Fruit fly (Drosophila melanogaster) whole organism, wandering third instar larva: ENCODE results near the gene CG9257.

ENCODE experiments used
- Abd-B ChIP-seq: fragments of >200 bp; optimal IDR thresholded peaks from 2 replicates; lab custom pipeline; 2017; ENCODE audit warnings: missing biosample characterization, missing genetic modification characterization
- CG32264 ChIP-seq: fragments of 200-800 bp; sonication (Bioruptor generic); optimal IDR thresholded peaks from 2 replicates; lab custom pipeline; 2016; ENCODE audit warnings: missing biosample characterization, missing genetic modification characterization
- CG9705 ChIP-seq: fragments of 200-800 bp; sonication (Bioruptor generic); optimal IDR thresholded peaks from 2 replicates; lab custom pipeline; 2018; ENCODE audit warnings: missing biosample characterization, mild to moderate bottlenecking, missing genetic modification characterization
- CrebA ChIP-seq: fragments of 200-800 bp; sonication (Bioruptor generic); optimal IDR thresholded peaks from 2 replicates; lab custom pipeline; 2016; ENCODE audit warnings: missing biosample characterization, mild to moderate bottlenecking, missing genetic modification characterization, borderline replicate concordance
- Dfd ChIP-seq: fragments of >200 bp; optimal IDR thresholded peaks from 2 replicates; lab custom pipeline; 2017; ENCODE audit warnings: missing biosample characterization, missing genetic modification characterization
- HLH106 ChIP-seq: fragments of 200-800 bp; optimal IDR thresholded peaks from 3 replicates; lab custom pipeline; 2019; ENCODE audit warnings: missing biosample characterization, mild to moderate bottlenecking, missing genetic modification characterization, moderate library complexity
- Hnf4 ChIP-seq: fragments of 200-800 bp; sonication (Bioruptor generic); optimal IDR thresholded peaks from 2 replicates; lab custom pipeline; 2016; ENCODE audit warnings: missing biosample characterization, mild to moderate bottlenecking, missing genetic modification characterization
- Hr78 ChIP-seq: fragments of >200 bp; optimal IDR thresholded peaks from 2 replicates; lab custom pipeline; 2017; ENCODE audit warnings: missing biosample characterization, missing genetic modification characterization
- Jra ChIP-seq: sonication (Bioruptor generic); optimal IDR thresholded peaks from 2 replicates; lab custom pipeline; 2016; ENCODE audit warnings: missing biosample characterization, missing genetic modification characterization
- Mio ChIP-seq: sonication (Bioruptor generic); optimal IDR thresholded peaks from 2 replicates; lab custom pipeline; 2016; ENCODE audit warnings: missing biosample characterization, missing genetic modification characterization
- Myc ChIP-seq: fragments of >200 bp; optimal IDR thresholded peaks from 2 replicates; lab custom pipeline; 2017
- N ChIP-seq: fragments of >200 bp; optimal IDR thresholded peaks from 2 replicates; lab custom pipeline; 2018; ENCODE audit warnings: missing biosample characterization, missing external identifiers, missing genetic modification characterization
- OdsH ChIP-seq: fragments of 200-800 bp; sonication (Bioruptor generic); optimal IDR thresholded peaks from 2 replicates; lab custom pipeline; 2016; ENCODE audit warnings: missing biosample characterization, mild to moderate bottlenecking, missing genetic modification characterization
- Rel ChIP-seq, 2 experiments: fragments of 200-800 bp; sonication (Bioruptor generic) in 1 of 2; optimal IDR thresholded peaks; 2 replicates in 1 of 2; 3 replicates in 1 of 2; lab custom pipeline; 2016 to 2019; ENCODE audit warnings: mild to moderate bottlenecking in 2 of 2, missing biosample characterization in 2 of 2, missing genetic modification characterization in 2 of 2, moderate library complexity in 1 of 2
- Sp1 ChIP-seq: fragments of 200-800 bp; sonication (Bioruptor generic); optimal IDR thresholded peaks from 3 replicates; lab custom pipeline; 2019; ENCODE audit warnings: missing biosample characterization, mild to moderate bottlenecking, missing genetic modification characterization, moderate library complexity
- Vsx2 ChIP-seq: fragments of 200-300, 225-300 bp; sonication (Bioruptor generic); optimal IDR thresholded peaks from 2 replicates; lab custom pipeline; 2018; ENCODE audit warnings: missing biosample characterization, missing genetic modification characterization; ENCODE audit not compliant: partially characterized antibody
- br ChIP-seq: fragments of 200-800 bp; sonication (Bioruptor generic); optimal IDR thresholded peaks from 2 replicates; lab custom pipeline; 2016; ENCODE audit warnings: missing biosample characterization, missing genetic modification characterization
- brk ChIP-seq: fragments of 200-800 bp; sonication (Bioruptor generic); optimal IDR thresholded peaks from 2 replicates; lab custom pipeline; 2016; ENCODE audit warnings: missing biosample characterization, mild to moderate bottlenecking, missing genetic modification characterization
- dmrt93B ChIP-seq: fragments of 200-800 bp; sonication (Bioruptor generic); optimal IDR thresholded peaks from 2 replicates; lab custom pipeline; 2018; ENCODE audit warnings: missing biosample characterization, mild to moderate bottlenecking, missing genetic modification characterization
- dsf ChIP-seq: sonication (Bioruptor generic); optimal IDR thresholded peaks from 2 replicates; lab custom pipeline; 2016; ENCODE audit warnings: missing biosample characterization, missing genetic modification characterization, borderline replicate concordance
- foxo ChIP-seq, 2 experiments: fragments of 200-800 bp; sonication (Bioruptor generic); optimal IDR thresholded peaks; 2 replicates in 1 of 2; 3 replicates in 1 of 2; lab custom pipeline; 2016 to 2017; ENCODE audit warnings: missing biosample characterization in 2 of 2, missing genetic modification characterization in 2 of 2
- fru ChIP-seq: fragments of 200-800 bp; sonication (Bioruptor generic); optimal IDR thresholded peaks from 3 replicates; lab custom pipeline; 2016; ENCODE audit warnings: missing biosample characterization, mild to moderate bottlenecking, missing genetic modification characterization
- h ChIP-seq: fragments of 200-800 bp; sonication (Bioruptor generic); optimal IDR thresholded peaks from 3 replicates; lab custom pipeline; 2016; ENCODE audit warnings: missing biosample characterization, mild to moderate bottlenecking, missing genetic modification characterization
- jim ChIP-seq: fragments of 175-275, 200-325 bp; sonication (Bioruptor generic); optimal IDR thresholded peaks from 2 replicates; lab custom pipeline; 2016; ENCODE audit warnings: missing biosample characterization, mild to moderate bottlenecking, missing genetic modification characterization
- pan ChIP-seq: fragments of >200 bp; optimal IDR thresholded peaks from 2 replicates; lab custom pipeline; 2017
- psq ChIP-seq: fragments of 200-800 bp; sonication (Bioruptor generic); optimal IDR thresholded peaks from 3 replicates; lab custom pipeline; 2017; ENCODE audit warnings: missing biosample characterization, mild to moderate bottlenecking, missing genetic modification characterization, moderate library complexity
- rgr ChIP-seq: fragments of 200-800 bp; sonication (Bioruptor generic); optimal IDR thresholded peaks from 3 replicates; lab custom pipeline; 2016; ENCODE audit warnings: missing biosample characterization, mild to moderate bottlenecking, missing genetic modification characterization
- sv ChIP-seq: fragments of 200-800 bp; sonication (Bioruptor generic); optimal IDR thresholded peaks from 3 replicates; lab custom pipeline; 2016; ENCODE audit warnings: missing biosample characterization, missing genetic modification characterization
- tai ChIP-seq: sonication (Bioruptor generic); optimal IDR thresholded peaks from 2 replicates; lab custom pipeline; 2016; ENCODE audit warnings: missing biosample characterization, missing genetic modification characterization
- usp ChIP-seq: fragments of >200 bp; optimal IDR thresholded peaks from 2 replicates; lab custom pipeline; 2017; ENCODE audit warnings: missing biosample characterization, missing genetic modification characterization
- woc ChIP-seq: sonication (Bioruptor generic); optimal IDR thresholded peaks from 2 replicates; lab custom pipeline; 2016; ENCODE audit warnings: missing biosample characterization, mild to moderate bottlenecking, missing genetic modification characterization

The CG9257 gene

dm6 chr2L:21053623-21054022, 48.9 kb upstream of the CG9257 start:
- TF ChIP-seq Dfd = no peak
- TF ChIP-seq psq = peak; percentile 3
- TF ChIP-seq, all 38 proteins: peak for 1

DNA sequence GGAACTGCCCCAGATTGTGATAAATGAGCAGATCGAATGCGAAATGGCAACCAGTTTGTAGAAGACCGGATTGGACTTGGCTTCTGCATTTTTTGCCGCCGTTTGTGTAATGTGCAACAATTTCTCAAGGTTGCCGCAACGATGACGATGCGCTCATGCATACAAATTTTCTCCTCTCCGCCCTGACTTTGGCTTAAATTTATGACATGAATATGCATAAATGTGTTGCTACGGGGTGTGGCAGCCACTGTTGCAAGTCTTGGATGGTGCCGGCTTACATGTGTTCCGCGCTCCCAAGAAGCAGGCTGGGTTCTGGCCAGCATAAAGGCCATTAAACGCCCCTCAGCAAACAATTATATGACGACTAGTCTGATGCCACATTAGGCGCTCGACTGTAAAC, 41.0 kb upstream of the CG9257 start:
- TF ChIP-seq jim (GFP tag; lab: Kevin White, UChicago) = no peak
- no peak for TF ChIP-seq dsf (GFP tag; lab: Kevin White, UChicago)
- TF ChIP-seq Hr78 (GFP tag; lab: Kevin White, UChicago) = no peak

DNA sequence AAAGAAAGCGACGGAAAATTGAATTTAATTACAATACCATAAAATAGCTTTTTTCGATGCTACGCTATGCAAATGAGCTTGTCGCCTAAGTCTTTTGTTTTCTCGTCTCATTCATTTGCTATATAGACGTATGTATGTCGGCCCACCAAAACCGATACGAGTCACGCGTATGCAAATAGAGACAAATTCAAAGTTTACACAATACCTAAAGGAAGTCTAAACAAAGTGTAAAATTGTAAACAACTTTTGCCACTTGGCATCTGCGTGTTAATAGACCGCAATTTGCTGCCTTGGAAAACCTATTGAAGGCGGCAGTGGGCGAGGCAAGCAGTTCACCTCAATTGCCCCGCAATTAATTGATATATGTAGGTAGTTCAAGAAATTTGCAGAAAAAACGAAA, 39.9 kb upstream of the CG9257 start:
- TF ChIP-seq CrebA (GFP tag; lab: Kevin White, UChicago) = no peak
- no peak for TF ChIP-seq foxo (GFP tag; optimal IDR thresholded peaks at IDR 0.05; lab: Kevin White, UChicago)
- no peak for TF ChIP-seq rgr (GFP tag; lab: Kevin White, UChicago)
- no peak for TF ChIP-seq psq
- no peak for TF ChIP-seq Jra (GFP tag; lab: Kevin White, UChicago)
- no peak for TF ChIP-seq tai (GFP tag; lab: Kevin White, UChicago)
- no peak for TF ChIP-seq Hnf4 (GFP tag; lab: Kevin White, UChicago)
- TF ChIP-seq Mio = no peak
- TF ChIP-seq pan = no peak
- no peak for TF ChIP-seq fru (GFP tag; lab: Kevin White, UChicago)
- TF ChIP-seq brk (GFP tag; lab: Kevin White, UChicago) = no peak
- no peak for TF ChIP-seq jim (GFP tag; lab: Kevin White, UChicago)
- no peak for TF ChIP-seq Dfd
- no peak for TF ChIP-seq OdsH
- TF ChIP-seq Sp1 (GFP tag; lab: Kevin White, UChicago) = no peak
- TF ChIP-seq Myc (lab: Kevin White, UChicago) = no peak
- TF ChIP-seq N (GFP tag; lab: Kevin White, UChicago) = no peak

DNA sequence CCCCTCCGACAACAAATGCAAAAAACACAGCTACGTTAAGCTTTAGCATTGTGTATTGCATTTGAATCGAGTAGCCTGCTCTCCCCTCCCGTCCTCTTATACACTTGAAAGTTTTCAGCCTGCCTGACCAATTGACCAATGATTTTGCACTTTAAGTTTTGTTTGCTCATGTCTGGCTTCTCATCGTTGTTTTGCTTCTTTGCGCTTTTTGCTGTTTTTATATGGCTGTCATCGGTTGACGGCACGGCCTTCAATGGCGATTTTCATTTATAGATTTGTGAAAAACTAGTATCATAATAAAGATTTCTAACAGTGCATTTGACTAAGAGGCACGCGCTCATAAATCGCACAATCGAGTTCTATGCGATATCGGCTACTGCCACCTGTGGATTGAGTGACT, 36.7 kb upstream of the CG9257 start:
- TF ChIP-seq psq = no peak
- TF ChIP-seq woc (GFP tag; lab: Kevin White, UChicago) = no peak
- no peak for TF ChIP-seq Jra (GFP tag; lab: Kevin White, UChicago)
- no peak for TF ChIP-seq Dfd
- no peak for TF ChIP-seq CG32264 (GFP tag; lab: Kevin White, UChicago)
- TF ChIP-seq pan = no peak
- TF ChIP-seq Sp1 (GFP tag; lab: Kevin White, UChicago) = no peak
- TF ChIP-seq rgr (GFP tag; lab: Kevin White, UChicago) = no peak
- no peak for TF ChIP-seq dmrt93B (GFP tag; lab: Kevin White, UChicago)
- TF ChIP-seq Abd-B (GFP tag; lab: Kevin White, UChicago) = no peak
- no peak for TF ChIP-seq br (GFP tag; lab: Kevin White, UChicago)
- no peak for TF ChIP-seq h (GFP tag; lab: Kevin White, UChicago)
- TF ChIP-seq CG9705 = no peak
- TF ChIP-seq Mio = no peak
- no peak for TF ChIP-seq sv (GFP tag; lab: Kevin White, UChicago)
- no peak for TF ChIP-seq Vsx2 (GFP tag; lab: Kevin White, UChicago)
- TF ChIP-seq CrebA (GFP tag; lab: Kevin White, UChicago) = no peak

DNA sequence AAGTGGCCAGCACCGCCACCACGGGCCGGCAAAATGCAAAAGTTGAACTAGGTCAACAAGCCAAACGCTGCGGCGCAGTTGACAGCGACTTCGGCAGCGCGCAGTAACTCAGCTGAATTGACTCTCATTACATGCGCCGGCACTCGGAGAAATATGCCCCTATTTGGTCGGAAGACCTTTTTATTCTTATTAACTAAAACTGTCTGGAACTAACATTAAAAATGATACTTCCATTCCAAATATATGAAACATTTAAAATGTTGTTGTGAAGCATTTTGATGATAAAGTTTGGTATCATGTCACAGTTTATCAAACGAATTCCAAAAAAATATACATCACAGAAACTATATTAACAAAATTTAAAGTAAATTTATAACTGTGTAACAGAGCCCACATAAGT, 35.4 kb upstream of the CG9257 start:
- no peak for TF ChIP-seq Myc (lab: Kevin White, UChicago)
- TF ChIP-seq h (GFP tag; lab: Kevin White, UChicago) = no peak
- no peak for TF ChIP-seq psq
- no peak for TF ChIP-seq brk (GFP tag; lab: Kevin White, UChicago)
- TF ChIP-seq CG9705 = no peak
- TF ChIP-seq Rel (GFP tag; optimal IDR thresholded peaks at IDR 0.05; lab: Kevin White, UChicago) = no peak
- no peak for TF ChIP-seq Rel (tag; optimal IDR thresholded peaks at IDR 0.05; lab: Kevin White, UChicago)
- TF ChIP-seq fru (GFP tag; lab: Kevin White, UChicago) = no peak
- TF ChIP-seq rgr (GFP tag; lab: Kevin White, UChicago) = no peak
- TF ChIP-seq usp (GFP tag; lab: Kevin White, UChicago) = no peak
- no peak for TF ChIP-seq HLH106 (tag; lab: Kevin White, UChicago)
- TF ChIP-seq dsf (GFP tag; lab: Kevin White, UChicago) = no peak
- TF ChIP-seq jim (GFP tag; lab: Kevin White, UChicago) = no peak
